Worm (Caenorhabditis elegans) whole organism, L3 larva: ENCODE measurements around the gene Y52E8A.2.

Source experiments
- egl-27 ChIP-seq: sonication (generic microtip); optimal IDR thresholded peaks from 4 replicates; lab custom pipeline; 2017; ENCODE audit warnings: missing biosample characterization, missing genetic modification reagents, missing genetic modification characterization
- elt-1 ChIP-seq: fragments of 150-350 bp; optimal IDR thresholded peaks from 2 replicates; lab custom pipeline; 2014; ENCODE audit warnings: missing biosample characterization, missing genetic modification characterization
- fkh-10 ChIP-seq: sonication (generic microtip); optimal IDR thresholded peaks from 2 replicates; lab custom pipeline; 2017; ENCODE audit warnings: missing biosample characterization, missing genetic modification reagents, missing genetic modification characterization
- nhr-28 ChIP-seq: fragments of 150-350 bp; optimal IDR thresholded peaks from 2 replicates; lab custom pipeline; 2014; ENCODE audit warnings: missing biosample characterization, missing genetic modification characterization
- pha-4 ChIP-seq: fragments of 150-350 bp; optimal IDR thresholded peaks from 2 replicates; lab custom pipeline; 2014; ENCODE audit warnings: missing biosample characterization, missing genetic modification reagents, missing genetic modification characterization
- pqm-1 ChIP-seq: fragments of 150-350 bp; optimal IDR thresholded peaks from 2 replicates; lab custom pipeline; 2017; ENCODE audit warnings: missing biosample characterization, missing genetic modification characterization, inconsistent platforms
- ztf-11 ChIP-seq: fragments of 150-350 bp; optimal IDR thresholded peaks from 2 replicates; lab custom pipeline; 2014; ENCODE audit warnings: missing biosample characterization, missing genetic modification characterization

ce11 chrII:4281743-4282142, 38.9 kb upstream of the Y52E8A.2 start, which contains the start of gene C01F1.5:
- TF ChIP-seq ztf-11 (tag; lab: Kevin White, UChicago) = no peak
- no peak for TF ChIP-seq egl-27 (tag; lab: Kevin White, UChicago)
- TF ChIP-seq elt-1 (tag; lab: Kevin White, UChicago) = no peak
- no peak for TF ChIP-seq pqm-1
- no peak for TF ChIP-seq pha-4
- TF ChIP-seq nhr-28 (tag; lab: Kevin White, UChicago) = no peak
- TF ChIP-seq fkh-10 (GFP tag; lab: Kevin White, UChicago) = no peak
